Worm (Caenorhabditis elegans) whole organism, mixed stage, embryonic: ENCODE measurements around the gene inx-6.

Source experiments
- blmp-1 ChIP-seq: fragments of 150-350 bp; optimal IDR thresholded peaks from 2 replicates; lab custom pipeline; 2014; ENCODE audit warnings: missing biosample characterization, missing genetic modification characterization
- ceh-43 ChIP-seq: fragments of 200-800 bp; sonication (Bioruptor generic); optimal IDR thresholded peaks from 2 replicates; lab custom pipeline; 2018; ENCODE audit warnings: mild to moderate bottlenecking, missing genetic modification characterization, moderate library complexity, missing compliant biosample characterization
- elt-1 ChIP-seq: sonication (generic microtip); optimal IDR thresholded peaks from 2 replicates; lab custom pipeline; 2017; ENCODE audit warnings: missing genetic modification characterization, mild to moderate bottlenecking, missing compliant biosample characterization, antibody characterized with exemption, moderate library complexity, borderline replicate concordance; ENCODE audit not compliant: insufficient read depth
- ham-2 ChIP-seq: fragments of 200-800 bp; sonication (Bioruptor generic); optimal IDR thresholded peaks from 2 replicates; lab custom pipeline; 2018; ENCODE audit warnings: mild to moderate bottlenecking, missing genetic modification characterization, missing compliant biosample characterization
- lsy-2 ChIP-seq: fragments of 150-350 bp; optimal IDR thresholded peaks from 2 replicates; lab custom pipeline; 2014; ENCODE audit warnings: missing biosample characterization, missing genetic modification characterization
- mab-5 ChIP-seq: fragments of 150-350 bp; optimal IDR thresholded peaks from 2 replicates; lab custom pipeline; 2014; ENCODE audit warnings: missing biosample characterization, missing genetic modification characterization
- mep-1 ChIP-seq: fragments of 150-350 bp; optimal IDR thresholded peaks from 2 replicates; lab custom pipeline; 2017; ENCODE audit warnings: missing biosample characterization, missing genetic modification reagents, missing genetic modification characterization, inconsistent platforms
- nhr-12 ChIP-seq: fragments of 150-350 bp; optimal IDR thresholded peaks from 2 replicates; lab custom pipeline; 2014; ENCODE audit warnings: missing biosample characterization, missing genetic modification characterization
- pha-4 ChIP-seq: fragments of 150-350 bp; optimal IDR thresholded peaks from 2 replicates; lab custom pipeline; 2018; ENCODE audit warnings: missing biosample characterization, missing genetic modification reagents, missing genetic modification characterization
- snpc-4 ChIP-seq: fragments of 150-350 bp; optimal IDR thresholded peaks from 2 replicates; lab custom pipeline; 2014; ENCODE audit warnings: missing biosample characterization, missing genetic modification characterization
- sptf-1 ChIP-seq: sonication (generic microtip); optimal IDR thresholded peaks from 2 replicates; lab custom pipeline; 2017; ENCODE audit warnings: mild to moderate bottlenecking, missing genetic modification characterization, moderate library complexity, missing compliant biosample characterization
- unc-62 ChIP-seq: fragments of 150-350 bp; optimal IDR thresholded peaks from 2 replicates; lab custom pipeline; 2014; ENCODE audit warnings: missing biosample characterization, missing genetic modification reagents, missing genetic modification characterization

DNA sequence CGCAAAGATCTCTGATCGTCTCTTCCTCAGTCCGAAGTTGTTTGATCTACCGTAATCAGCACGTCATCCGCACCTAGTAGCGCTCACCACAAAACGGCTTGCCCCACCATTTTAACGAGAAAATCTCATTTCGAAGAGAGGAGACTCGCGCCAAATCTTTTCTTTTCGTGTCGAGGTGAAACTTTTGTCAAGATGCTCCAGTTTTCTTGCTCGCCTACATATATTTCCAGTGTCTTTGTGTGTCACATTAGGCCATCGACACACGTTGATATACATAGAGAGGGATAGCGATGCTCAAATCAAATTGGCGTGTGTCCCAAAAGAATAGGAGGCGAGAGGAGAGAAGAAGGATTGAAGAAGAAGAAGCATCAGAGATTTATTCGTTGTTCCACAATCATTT lies 16.4 kb downstream of the inx-6 start:
- TF ChIP-seq unc-62 (GFP tag; lab: Kevin White, UChicago) (no peak), mab-5 (no peak), ham-2 (no peak), snpc-4 (tag; lab: Kevin White, UChicago) (no peak), pha-4 (tag; lab: Kevin White, UChicago) (no peak), elt-1 (tag; lab: Kevin White, UChicago) (no peak), nhr-12 (no peak), blmp-1 (tag; lab: Kevin White, UChicago) (no peak), ceh-43 (GFP tag; lab: Kevin White, UChicago) (no peak), lsy-2 (tag; lab: Kevin White, UChicago) (no peak), sptf-1 (tag; lab: Kevin White, UChicago) (no peak), mep-1 (tag; lab: Kevin White, UChicago) (no peak)
